Fruit fly (Drosophila melanogaster) whole organism, embryonic: ENCODE measurements around the gene IleRS-m.
A peak's percentile ranks its signal among the peaks of the same experiment; 100 is the strongest.

Source experiments
- Abd-B ChIP-seq: fragments of 200-800 bp; sonication (Bioruptor generic); optimal IDR thresholded peaks from 2 replicates; lab custom pipeline; 2018; ENCODE audit warnings: missing biosample characterization, mild to moderate bottlenecking, missing genetic modification characterization, moderate library complexity
- Bdp1 ChIP-seq: fragments of 200-800 bp; sonication (Bioruptor generic); optimal IDR thresholded peaks from 3 replicates; lab custom pipeline; 2016; ENCODE audit warnings: missing biosample characterization, missing genetic modification characterization
- Bteb2 ChIP-seq: fragments of 200-800 bp; sonication (Bioruptor generic); optimal IDR thresholded peaks from 2 replicates; lab custom pipeline; 2016; ENCODE audit warnings: missing biosample characterization, missing genetic modification characterization
- CG11247 ChIP-seq: fragments of 200-800 bp; sonication (Bioruptor generic); IDR thresholded peaks from 2 replicates; pipeline ENCODE4 v1.3.6; 2022; ENCODE audit warnings: missing biosample characterization, missing genetic modification characterization
- CG12299 ChIP-seq: fragments of 200-800 bp; sonication (Bioruptor generic); optimal IDR thresholded peaks from 2 replicates; lab custom pipeline; 2018; ENCODE audit warnings: missing biosample characterization, mild to moderate bottlenecking, missing genetic modification characterization
- CG15269 ChIP-seq: fragments of 200-800 bp; sonication (Bioruptor generic); optimal IDR thresholded peaks from 2 replicates; lab custom pipeline; 2018; ENCODE audit warnings: missing biosample characterization, mild to moderate bottlenecking, missing genetic modification characterization, moderate library complexity
- CG15479 ChIP-seq: fragments of 200-800 bp; sonication (Bioruptor generic); optimal IDR thresholded peaks from 3 replicates; lab custom pipeline; 2019; ENCODE audit warnings: missing biosample characterization, mild to moderate bottlenecking, missing genetic modification characterization, moderate library complexity
- CG15514 ChIP-seq: fragments of 200-800 bp; sonication (Bioruptor generic); optimal IDR thresholded peaks from 3 replicates; lab custom pipeline; 2017; ENCODE audit warnings: missing biosample characterization, missing genetic modification characterization, mild to moderate bottlenecking, moderate library complexity, missing genetic modification reagents
- CG15601 ChIP-seq: fragments of 200-800 bp; sonication (Bioruptor generic); optimal IDR thresholded peaks from 3 replicates; lab custom pipeline; 2019; ENCODE audit warnings: missing biosample characterization, mild to moderate bottlenecking, missing genetic modification characterization, moderate library complexity
- CG17328 ChIP-seq: fragments of 200-800 bp; sonication (Bioruptor generic); IDR thresholded peaks from 2 replicates; pipeline ENCODE4 v1.3.6; 2022; ENCODE audit warnings: missing biosample characterization, missing genetic modification characterization
- CG2199 ChIP-seq: fragments of 200-800 bp; sonication (Bioruptor generic); IDR thresholded peaks from 3 replicates; pipeline ENCODE4 v1.3.6; 2022; ENCODE audit warnings: missing biosample characterization, missing genetic modification characterization
- CG33213 ChIP-seq: fragments of 200-800 bp; sonication (Bioruptor generic); optimal IDR thresholded peaks from 3 replicates; lab custom pipeline; 2016; ENCODE audit warnings: missing biosample characterization, missing genetic modification characterization
- CG3995 ChIP-seq: fragments of 200-800 bp; sonication (Bioruptor generic); optimal IDR thresholded peaks from 3 replicates; lab custom pipeline; 2016; ENCODE audit warnings: missing biosample characterization, missing genetic modification characterization
- CG5953 ChIP-seq: fragments of 200-800 bp; sonication (Bioruptor generic); IDR thresholded peaks from 2 replicates; pipeline ENCODE4 v1.3.6; 2022; ENCODE audit warnings: missing biosample characterization, missing genetic modification characterization
- CG6689 ChIP-seq: fragments of 200-800 bp; sonication (Bioruptor generic); IDR thresholded peaks from 2 replicates; pipeline ENCODE4 v1.3.6; 2022; ENCODE audit warnings: missing biosample characterization, missing genetic modification characterization
- CG6765 ChIP-seq: fragments of 200-800 bp; sonication (Bioruptor generic); optimal IDR thresholded peaks from 3 replicates; lab custom pipeline; 2017; ENCODE audit warnings: missing biosample characterization, mild to moderate bottlenecking, missing genetic modification characterization
- CG6791 ChIP-seq: fragments of 200-800 bp; sonication (Bioruptor generic); IDR thresholded peaks from 3 replicates; pipeline ENCODE4 v1.3.6; 2022; ENCODE audit warnings: missing biosample characterization, missing genetic modification characterization; ENCODE audit not compliant: partially characterized antibody
- CG6854 ChIP-seq: fragments of 200-800 bp; sonication (Bioruptor generic); optimal IDR thresholded peaks from 3 replicates; lab custom pipeline; 2017; ENCODE audit warnings: missing biosample characterization, mild to moderate bottlenecking, missing genetic modification characterization
- CG7271 ChIP-seq: fragments of 200-800 bp; sonication (Bioruptor generic); optimal IDR thresholded peaks from 2 replicates; lab custom pipeline; 2018; ENCODE audit warnings: missing biosample characterization, mild to moderate bottlenecking, missing genetic modification characterization, moderate library complexity
- CG8290 ChIP-seq, 3 experiments: fragments of 200-800 bp; sonication (Bioruptor generic); optimal IDR thresholded peaks; 2 replicates each; lab custom pipeline; 2016 to 2019; ENCODE audit warnings: missing biosample characterization in 3 of 3, missing genetic modification characterization in 3 of 3, mild to moderate bottlenecking in 2 of 3, moderate library complexity in 1 of 3
- CG8765 ChIP-seq: fragments of 200-800 bp; sonication (Bioruptor generic); IDR thresholded peaks from 2 replicates; pipeline ENCODE4 v1.3.6; 2022; ENCODE audit warnings: missing biosample characterization, missing genetic modification characterization
- Chrac-16 ChIP-seq: fragments of 200-800 bp; sonication (Bioruptor generic); optimal IDR thresholded peaks from 3 replicates; lab custom pipeline; 2016; ENCODE audit warnings: missing biosample characterization, missing genetic modification characterization
- CkIIα-i1 ChIP-seq: fragments of 200-800 bp; sonication (Bioruptor generic); IDR thresholded peaks from 2 replicates; pipeline ENCODE4 v1.3.6; 2022; ENCODE audit warnings: missing biosample characterization, missing genetic modification characterization
- CrebB ChIP-seq: fragments of 200-800 bp; sonication (Bioruptor generic); optimal IDR thresholded peaks from 3 replicates; lab custom pipeline; 2018; ENCODE audit warnings: missing biosample characterization, mild to moderate bottlenecking, missing genetic modification characterization
- D ChIP-seq, 2 experiments: fragments of 200-800 bp in 1 of 2; fragments of >200 bp in 1 of 2; sonication (Bioruptor generic) in 1 of 2; optimal IDR thresholded peaks; 2 replicates in 1 of 2; 3 replicates in 1 of 2; lab custom pipeline; 2017; ENCODE audit warnings: mild to moderate bottlenecking in 1 of 2, missing biosample characterization in 1 of 2, missing genetic modification characterization in 1 of 2, missing genetic modification reagents in 1 of 2
- Deaf1 ChIP-seq: fragments of 200-800 bp; optimal IDR thresholded peaks from 3 replicates; lab custom pipeline; 2019; ENCODE audit warnings: missing biosample characterization, mild to moderate bottlenecking, missing genetic modification characterization, moderate library complexity
- Drgx ChIP-seq: fragments of 200-800 bp; sonication (Bioruptor generic); IDR thresholded peaks from 2 replicates; pipeline ENCODE4 v1.3.6; 2022; ENCODE audit warnings: missing biosample characterization, missing genetic modification characterization
- Fer2 ChIP-seq: fragments of 200-800 bp; sonication (Bioruptor generic); optimal IDR thresholded peaks from 2 replicates; lab custom pipeline; 2018; ENCODE audit warnings: missing biosample characterization, mild to moderate bottlenecking, missing genetic modification characterization, moderate library complexity
- Hmx ChIP-seq: fragments of 200-800 bp; sonication (Bioruptor generic); optimal IDR thresholded peaks from 2 replicates; lab custom pipeline; 2016; ENCODE audit warnings: missing biosample characterization, missing genetic modification characterization
- Kr ChIP-seq: fragments of 200-800 bp; sonication (Bioruptor generic); optimal IDR thresholded peaks from 2 replicates; lab custom pipeline; 2017; ENCODE audit warnings: missing biosample characterization, mild to moderate bottlenecking, missing genetic modification characterization
- MESR4 ChIP-seq: fragments of 200-800 bp; sonication (Bioruptor generic); optimal IDR thresholded peaks from 2 replicates; lab custom pipeline; 2018; ENCODE audit warnings: missing biosample characterization, mild to moderate bottlenecking, missing genetic modification characterization, moderate library complexity
- PHDP ChIP-seq: fragments of 200-800 bp; sonication (Bioruptor generic); optimal IDR thresholded peaks from 3 replicates; lab custom pipeline; 2018; ENCODE audit warnings: missing biosample characterization, mild to moderate bottlenecking, missing genetic modification characterization, moderate library complexity
- Side ChIP-seq: fragments of 200-800 bp; sonication (Bioruptor generic); optimal IDR thresholded peaks from 2 replicates; lab custom pipeline; 2016; ENCODE audit warnings: missing biosample characterization, missing genetic modification characterization
- TFAM ChIP-seq: fragments of 200-800 bp; sonication (Bioruptor generic); optimal IDR thresholded peaks from 2 replicates; lab custom pipeline; 2017; ENCODE audit warnings: missing biosample characterization, missing genetic modification characterization, inconsistent platforms
- ase ChIP-seq: fragments of 200-800 bp; sonication (Bioruptor generic); IDR thresholded peaks from 3 replicates; pipeline ENCODE4 v1.3.6; 2022; ENCODE audit warnings: missing biosample characterization, missing genetic modification characterization
- bbx ChIP-seq: fragments of 200-800 bp; sonication (Bioruptor generic); IDR thresholded peaks from 2 replicates; pipeline ENCODE4 v1.3.6; 2022; ENCODE audit warnings: missing biosample characterization, missing genetic modification characterization; ENCODE audit not compliant: partially characterized antibody
- cato ChIP-seq: fragments of 200-800 bp; sonication (Bioruptor generic); optimal IDR thresholded peaks from 2 replicates; lab custom pipeline; 2016; ENCODE audit warnings: missing biosample characterization, missing genetic modification characterization, borderline replicate concordance
- da ChIP-seq: fragments of 200-800 bp; sonication (Bioruptor generic); optimal IDR thresholded peaks from 2 replicates; lab custom pipeline; 2016; ENCODE audit warnings: missing biosample characterization, missing genetic modification characterization
- dmrt99B ChIP-seq: fragments of 200-800 bp; sonication (Bioruptor generic); optimal IDR thresholded peaks from 2 replicates; lab custom pipeline; 2018; ENCODE audit warnings: missing biosample characterization, mild to moderate bottlenecking, missing genetic modification characterization, moderate library complexity
- fd102C ChIP-seq: fragments of 200-800 bp; sonication (Bioruptor generic); optimal IDR thresholded peaks from 2 replicates; lab custom pipeline; 2018; ENCODE audit warnings: missing biosample characterization, mild to moderate bottlenecking, missing genetic modification characterization, moderate library complexity
- gro ChIP-seq: fragments of 200-800 bp; sonication (Bioruptor generic); optimal IDR thresholded peaks from 2 replicates; lab custom pipeline; 2016; ENCODE audit warnings: missing biosample characterization, missing genetic modification characterization
- insv ChIP-seq, 2 experiments: fragments of 200-800 bp; sonication (Bioruptor generic); optimal IDR thresholded peaks; 3 replicates each; lab custom pipeline; 2016 to 2018; ENCODE audit warnings: missing biosample characterization in 2 of 2, missing genetic modification characterization in 2 of 2
- ken ChIP-seq: fragments of 200-800 bp; sonication (Bioruptor generic); IDR thresholded peaks from 3 replicates; pipeline ENCODE4 v1.3.6; 2022; ENCODE audit warnings: missing biosample characterization, missing genetic modification characterization
- knrl ChIP-seq: fragments of 200-800 bp; sonication (Bioruptor generic); IDR thresholded peaks from 3 replicates; pipeline ENCODE4 v1.3.6; 2022; ENCODE audit warnings: missing biosample characterization, missing genetic modification characterization; ENCODE audit not compliant: partially characterized antibody
- oc ChIP-seq: fragments of 200-800 bp; sonication (Bioruptor generic); optimal IDR thresholded peaks from 2 replicates; lab custom pipeline; 2018; ENCODE audit warnings: missing biosample characterization, mild to moderate bottlenecking, missing genetic modification characterization, moderate library complexity
- slbo ChIP-seq: fragments of 200-800 bp; sonication (Bioruptor generic); IDR thresholded peaks from 2 replicates; pipeline ENCODE4 v1.3.6; 2022; ENCODE audit warnings: missing biosample characterization, missing genetic modification characterization
- sob ChIP-seq: fragments of 200-800 bp; sonication (Bioruptor generic); IDR thresholded peaks from 2 replicates; pipeline ENCODE4 v1.3.6; 2022; ENCODE audit warnings: missing biosample characterization, missing genetic modification characterization
- tap ChIP-seq: fragments of 200-800 bp; optimal IDR thresholded peaks from 3 replicates; lab custom pipeline; 2019; ENCODE audit warnings: missing biosample characterization, mild to moderate bottlenecking, missing genetic modification characterization, moderate library complexity
- trh ChIP-seq: fragments of 200-800 bp; sonication (Bioruptor generic); optimal IDR thresholded peaks from 2 replicates; lab custom pipeline; 2016; ENCODE audit warnings: missing biosample characterization, missing genetic modification characterization
- zfh1 ChIP-seq: fragments of 200-800 bp; sonication (Bioruptor generic); IDR thresholded peaks from 3 replicates; pipeline ENCODE4 v1.3.6; 2022; ENCODE audit warnings: missing biosample characterization, missing genetic modification characterization

Gene IleRS-m

dm6 chr3L:16090330-16090803 lies 9.7 kb upstream of the IleRS-m start, which contains the start of the genes CG5235 and ClC-c:
TSS of gene CG5235 (minus strand) at chr3L:16090392.
TSS of gene ClC-c (plus strand) at chr3L:16090454.
- TF ChIP-seq D (optimal IDR thresholded peaks at IDR 0.05; lab: Kevin White, UChicago) (peak; percentile 41), D (GFP tag; optimal IDR thresholded peaks at IDR 0.05; lab: Kevin White, UChicago) (no peak), CG17328 (GFP tag; lab: Robert Waterston, UW) (no peak), Abd-B (no peak), Hmx (no peak), Chrac-16 (no peak), CG15601 (tag; lab: Kevin White, UChicago) (no peak), da (no peak), Deaf1 (tag; lab: Kevin White, UChicago) (no peak), Kr (GFP tag; lab: Kevin White, UChicago) (no peak), CG6689 (GFP tag; lab: Robert Waterston, UW) (no peak), CG5953 (GFP tag; lab: Robert Waterston, UW) (no peak), cato (GFP tag; lab: Kevin White, UChicago) (no peak), oc (tag; lab: Kevin White, UChicago) (no peak), CG8765 (no peak), CG7271 (tag; lab: Kevin White, UChicago) (no peak), CG6765 (GFP tag; lab: Kevin White, UChicago) (no peak), ase (GFP tag; lab: Robert Waterston, UW) (no peak), CG15514 (GFP tag; lab: Kevin White, UChicago) (peak; percentile 43), Fer2 (no peak), PHDP (tag; lab: Kevin White, UChicago) (no peak), bbx (peak; percentile 91), trh (GFP tag; lab: Kevin White, UChicago) (no peak), insv (GFP tag; optimal IDR thresholded peaks at IDR 0.05; lab: Kevin White, UChicago) (no peak), CG2199 (GFP tag; lab: Robert Waterston, UW) (no peak), CkIIα-i1 (GFP tag; lab: Robert Waterston, UW) (no peak), zfh1 (no peak), CG3995 (GFP tag; lab: Kevin White, UChicago) (peak; percentile 76), CG15479 (GFP tag; lab: Kevin White, UChicago) (no peak), knrl (GFP tag; lab: Robert Waterston, UW) (peak; percentile 69), ken (GFP tag; lab: Robert Waterston, UW) (no peak), CG11247 (GFP tag; lab: Robert Waterston, UW) (no peak), CG6791 (peak; percentile 88), dmrt99B (tag; lab: Kevin White, UChicago) (no peak), sob (GFP tag; lab: Robert Waterston, UW) (no peak), fd102C (no peak), Drgx (GFP tag; lab: Robert Waterston, UW) (no peak), gro (GFP tag; lab: Kevin White, UChicago) (peak; percentile 25), slbo (GFP tag; lab: Robert Waterston, UW) (no peak), tap (tag; lab: Kevin White, UChicago) (no peak), Bdp1 (no peak), CG6854 (GFP tag; lab: Kevin White, UChicago) (no peak), CG33213 (GFP tag; lab: Kevin White, UChicago) (no peak), Bteb2 (GFP tag; lab: Kevin White, UChicago) (no peak), CrebB (no peak), TFAM (GFP tag; lab: Kevin White, UChicago) (no peak), CG12299 (tag; lab: Kevin White, UChicago) (no peak), Side (GFP tag; lab: Kevin White, UChicago) (no peak), MESR4 (GFP tag; lab: Kevin White, UChicago) (peak; percentile 96), CG8290 (GFP tag; optimal IDR thresholded peaks at IDR 0.05; lab: Kevin White, UChicago) (no peak), CG8290 (tag; optimal IDR thresholded peaks at IDR 0.05; lab: Kevin White, UChicago) (no peak), CG15269 (tag; lab: Kevin White, UChicago) (no peak)
